Worm (Caenorhabditis elegans): ENCODE results near the gene swsn-7.

DNA sequence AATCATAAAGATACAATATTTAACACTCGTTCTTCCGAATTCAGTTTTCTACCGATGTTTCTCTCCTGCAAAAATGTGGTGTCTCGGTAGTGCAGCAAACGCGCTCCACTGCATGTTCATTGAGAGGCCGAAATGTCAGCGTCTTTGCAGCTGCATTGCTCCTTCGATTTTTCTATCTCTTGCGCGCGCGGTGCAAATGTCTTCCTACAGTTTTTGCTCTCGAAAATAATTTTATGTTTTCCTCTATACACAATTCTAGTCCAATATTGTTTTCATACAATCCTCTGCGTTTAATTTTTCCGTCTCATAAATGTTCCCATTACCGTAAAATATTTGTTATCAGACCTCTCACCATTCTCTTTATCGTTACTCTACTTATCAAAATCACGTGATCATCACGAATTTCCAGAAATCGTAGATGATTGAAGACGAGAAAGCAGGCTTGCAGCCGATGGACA, 34.8 kb upstream of the swsn-7 start, which contains the start of gene ufd-2:
- TF ChIP-seq ztf-11 (tag; optimal IDR thresholded peaks at IDR 0.05) (no peak), nhr-25 (tag; optimal IDR thresholded peaks at IDR 0.05) (peak; percentile 80), nhr-11 (tag; optimal IDR thresholded peaks at IDR 0.05) (no peak), unc-62 (GFP tag; optimal IDR thresholded peaks at IDR 0.05) (no peak)
